Fruit fly (Drosophila melanogaster): ENCODE results near the gene CG5886.

The CG5886 gene

dm6 chr3R:25851224-25851682 lies at the start of gene CG5886, which contains the start of gene CG14545:
Gene CG5886 (plus strand): TSS chr3R:25851632.
Gene CG14545 (minus strand): TSS chr3R:25851291.
- TF ChIP-seq CG33017 (tag; optimal IDR thresholded peaks at IDR 0.05) (no peak), CG7045 (GFP tag; optimal IDR thresholded peaks at IDR 0.05) (no peak), kay (GFP tag; ENCODE audit: borderline replicate concordance) (no peak), bab1 (GFP tag; optimal IDR thresholded peaks at IDR 0.05) (peak; percentile 49), CG5204 (GFP tag; optimal IDR thresholded peaks at IDR 0.05) (no peak), cic (GFP tag; optimal IDR thresholded peaks at IDR 0.05) (no peak), CG7101 (tag; optimal IDR thresholded peaks at IDR 0.05) (no peak), Hr96 (GFP tag; optimal IDR thresholded peaks at IDR 0.05) (peak; percentile 11), ovo (GFP tag; optimal IDR thresholded peaks at IDR 0.05) (peak; percentile 84), pad (GFP tag; optimal IDR thresholded peaks at IDR 0.05) (peak; percentile 19), CG14711 (tag; optimal IDR thresholded peaks at IDR 0.05) (peak; percentile 14), Crg-1 (GFP tag; optimal IDR thresholded peaks at IDR 0.05) (peak; percentile 45), tj (GFP tag; optimal IDR thresholded peaks at IDR 0.05) (no peak), toe (GFP tag; optimal IDR thresholded peaks at IDR 0.05) (no peak), CG11617 (GFP tag; optimal IDR thresholded peaks at IDR 0.05) (no peak)

DNA sequence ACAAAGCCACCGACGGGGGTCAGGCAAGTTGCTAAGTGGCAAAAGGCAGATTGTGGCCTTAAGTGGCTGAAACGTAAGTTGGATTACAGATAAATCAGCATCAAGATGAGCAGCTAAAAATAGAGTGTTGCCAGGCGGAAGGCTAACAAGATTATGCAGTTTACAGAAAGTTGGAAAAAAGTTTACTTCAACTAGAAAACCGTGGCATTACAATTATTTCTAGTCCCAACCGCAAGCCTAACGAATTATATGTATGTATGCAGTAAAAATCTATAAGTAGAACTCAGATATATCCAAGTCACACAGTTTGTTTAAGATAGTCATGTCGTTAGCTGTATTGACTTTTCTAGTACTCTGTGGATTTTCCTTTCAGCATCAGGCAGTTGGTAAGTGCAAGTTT lies 45.3 kb upstream of the CG5886 start, which contains the start of gene BG642167:
Gene BG642167, plus strand, starts transcription at position 301 of the 400 bp plus-strand sequence.
- TF ChIP-seq kay (GFP tag; ENCODE audit: borderline replicate concordance) (no peak), CG12768 (GFP tag; optimal IDR thresholded peaks at IDR 0.05) (no peak), CG33017 (tag; optimal IDR thresholded peaks at IDR 0.05) (no peak), CG11617 (GFP tag; optimal IDR thresholded peaks at IDR 0.05) (no peak), Clk (GFP tag; optimal IDR thresholded peaks at IDR 0.05) (no peak), cnc (optimal IDR thresholded peaks at IDR 0.05) (no peak), CG1620 (GFP tag; optimal IDR thresholded peaks at IDR 0.05) (no peak), CG5204 (GFP tag; optimal IDR thresholded peaks at IDR 0.05) (no peak), Crg-1 (GFP tag; optimal IDR thresholded peaks at IDR 0.05) (no peak), Hr96 (GFP tag; optimal IDR thresholded peaks at IDR 0.05) (no peak), tj (GFP tag; optimal IDR thresholded peaks at IDR 0.05) (no peak), bab1 (GFP tag; optimal IDR thresholded peaks at IDR 0.05) (no peak), toe (GFP tag; optimal IDR thresholded peaks at IDR 0.05) (no peak), CG14711 (tag; optimal IDR thresholded peaks at IDR 0.05) (no peak), cic (GFP tag; optimal IDR thresholded peaks at IDR 0.05) (no peak), ovo (GFP tag; optimal IDR thresholded peaks at IDR 0.05) (no peak), Mnt (GFP tag; optimal IDR thresholded peaks at IDR 0.05) (no peak)

- no peak for TF ChIP-seq kay (GFP tag; ENCODE audit: borderline replicate concordance)
- no peak for TF ChIP-seq cnc (optimal IDR thresholded peaks at IDR 0.05)
Measured at dm6 chr3R:25810796-25811195, 40.6 kb upstream of the CG5886 start, which contains the start of gene CG5024. Gene CG5024 (plus strand): TSS chr3R:25811096.

DNA sequence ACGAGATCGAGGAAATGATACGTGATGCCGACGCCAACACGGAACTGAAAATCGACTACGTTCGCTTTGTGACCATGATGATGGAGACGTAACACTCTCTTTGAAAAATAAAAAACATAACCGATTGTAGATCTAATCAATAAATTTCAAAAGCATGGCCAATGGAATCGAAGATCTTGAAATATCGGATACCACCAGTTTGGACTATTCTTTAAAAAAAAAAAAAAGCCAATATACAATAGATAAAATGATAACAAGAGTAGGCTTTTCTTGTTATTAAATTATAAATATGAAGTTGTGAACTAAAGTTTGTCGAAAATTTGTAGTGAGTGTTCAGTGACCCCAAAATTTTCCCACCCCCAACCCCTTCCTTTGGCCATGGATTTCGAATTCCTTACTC lies 39.8 kb upstream of the CG5886 start, which contains the start of the genes Acam and CG17770:
Gene Acam, plus strand, starts transcription at position 301 of the 400 bp plus-strand sequence.
Gene CG17770, plus strand, starts transcription at position 301 of the 400 bp plus-strand sequence.
- no peak for TF ChIP-seq tj (GFP tag; optimal IDR thresholded peaks at IDR 0.05)
- TF ChIP-seq pad (GFP tag; optimal IDR thresholded peaks at IDR 0.05): no peak

DNA sequence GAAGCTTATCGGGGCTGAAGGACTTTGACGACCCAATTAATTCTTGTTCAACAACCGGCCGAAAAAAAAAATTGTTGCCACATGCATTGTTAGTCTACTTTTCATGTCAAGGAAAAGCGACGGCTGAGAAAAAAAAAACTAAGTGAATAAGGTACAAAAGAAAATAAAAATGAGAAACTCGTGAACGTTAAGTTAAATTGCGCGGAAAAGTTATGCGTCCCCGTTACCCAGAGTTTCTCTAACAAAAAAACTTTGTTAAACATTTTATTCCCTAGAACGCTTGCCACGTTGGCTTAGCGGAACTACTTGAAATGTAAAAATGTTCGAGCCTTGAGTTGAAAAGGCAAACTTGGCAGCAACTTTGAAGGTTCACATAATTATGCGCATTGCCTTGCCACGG lies 36.3 kb upstream of the CG5886 start, which contains the start of gene CG14354:
Gene CG14354, plus strand, starts transcription at position 301 of the 400 bp plus-strand sequence.
- TF ChIP-seq bab1 (GFP tag; optimal IDR thresholded peaks at IDR 0.05) (no peak), CG11617 (GFP tag; optimal IDR thresholded peaks at IDR 0.05) (no peak), Hr96 (GFP tag; optimal IDR thresholded peaks at IDR 0.05) (no peak), tj (GFP tag; optimal IDR thresholded peaks at IDR 0.05) (no peak), kay (GFP tag; ENCODE audit: borderline replicate concordance) (no peak), toe (GFP tag; optimal IDR thresholded peaks at IDR 0.05) (no peak), pad (GFP tag; optimal IDR thresholded peaks at IDR 0.05) (no peak), Mnt (GFP tag; optimal IDR thresholded peaks at IDR 0.05) (no peak), CG12768 (GFP tag; optimal IDR thresholded peaks at IDR 0.05) (no peak), CG14711 (tag; optimal IDR thresholded peaks at IDR 0.05) (no peak), cic (GFP tag; optimal IDR thresholded peaks at IDR 0.05) (no peak)

dm6 chr3R:25829598-25829997 lies 21.8 kb upstream of the CG5886 start, which contains the start of gene Mst57Dc:
Gene Mst57Dc (minus strand): TSS chr3R:25829698.
- TF ChIP-seq kay (GFP tag; ENCODE audit: borderline replicate concordance) (no peak), pad (GFP tag; optimal IDR thresholded peaks at IDR 0.05) (no peak), Hr96 (GFP tag; optimal IDR thresholded peaks at IDR 0.05) (no peak), cic (GFP tag; optimal IDR thresholded peaks at IDR 0.05) (no peak), Clk (GFP tag; optimal IDR thresholded peaks at IDR 0.05) (no peak), CG33017 (tag; optimal IDR thresholded peaks at IDR 0.05) (no peak), CG7045 (GFP tag; optimal IDR thresholded peaks at IDR 0.05) (no peak), Mnt (GFP tag; optimal IDR thresholded peaks at IDR 0.05) (no peak), CG14711 (tag; optimal IDR thresholded peaks at IDR 0.05) (no peak), tj (GFP tag; optimal IDR thresholded peaks at IDR 0.05) (no peak), CG1620 (GFP tag; optimal IDR thresholded peaks at IDR 0.05) (no peak)

dm6 chr3R:25830128-25830527 lies 21.3 kb upstream of the CG5886 start, which contains the start of gene Sfp96F:
Gene Sfp96F (minus strand): TSS chr3R:25830228.
- no peak for TF ChIP-seq CG12768 (GFP tag; optimal IDR thresholded peaks at IDR 0.05)
- TF ChIP-seq cic (GFP tag; optimal IDR thresholded peaks at IDR 0.05): no peak
- no peak for TF ChIP-seq ovo (GFP tag; optimal IDR thresholded peaks at IDR 0.05)
- no peak for TF ChIP-seq CG7045 (GFP tag; optimal IDR thresholded peaks at IDR 0.05)
- no peak for TF ChIP-seq Clk (GFP tag; optimal IDR thresholded peaks at IDR 0.05)
- TF ChIP-seq cnc (optimal IDR thresholded peaks at IDR 0.05): no peak
- no peak for TF ChIP-seq Crg-1 (GFP tag; optimal IDR thresholded peaks at IDR 0.05)
- no peak for TF ChIP-seq Mnt (GFP tag; optimal IDR thresholded peaks at IDR 0.05)
- no peak for TF ChIP-seq kay (GFP tag; ENCODE audit: borderline replicate concordance)
- no peak for TF ChIP-seq bab1 (GFP tag; optimal IDR thresholded peaks at IDR 0.05)
- TF ChIP-seq CG14711 (tag; optimal IDR thresholded peaks at IDR 0.05): no peak
- TF ChIP-seq pad (GFP tag; optimal IDR thresholded peaks at IDR 0.05): no peak
- TF ChIP-seq toe (GFP tag; optimal IDR thresholded peaks at IDR 0.05): no peak
- no peak for TF ChIP-seq Hr96 (GFP tag; optimal IDR thresholded peaks at IDR 0.05)
- TF ChIP-seq CG11617 (GFP tag; optimal IDR thresholded peaks at IDR 0.05): no peak
- TF ChIP-seq tj (GFP tag; optimal IDR thresholded peaks at IDR 0.05): no peak
- TF ChIP-seq CG5204 (GFP tag; optimal IDR thresholded peaks at IDR 0.05): no peak
